Worm (Caenorhabditis elegans): ENCODE results near the gene T24C12.1.

T24C12.1 gene

DNA sequence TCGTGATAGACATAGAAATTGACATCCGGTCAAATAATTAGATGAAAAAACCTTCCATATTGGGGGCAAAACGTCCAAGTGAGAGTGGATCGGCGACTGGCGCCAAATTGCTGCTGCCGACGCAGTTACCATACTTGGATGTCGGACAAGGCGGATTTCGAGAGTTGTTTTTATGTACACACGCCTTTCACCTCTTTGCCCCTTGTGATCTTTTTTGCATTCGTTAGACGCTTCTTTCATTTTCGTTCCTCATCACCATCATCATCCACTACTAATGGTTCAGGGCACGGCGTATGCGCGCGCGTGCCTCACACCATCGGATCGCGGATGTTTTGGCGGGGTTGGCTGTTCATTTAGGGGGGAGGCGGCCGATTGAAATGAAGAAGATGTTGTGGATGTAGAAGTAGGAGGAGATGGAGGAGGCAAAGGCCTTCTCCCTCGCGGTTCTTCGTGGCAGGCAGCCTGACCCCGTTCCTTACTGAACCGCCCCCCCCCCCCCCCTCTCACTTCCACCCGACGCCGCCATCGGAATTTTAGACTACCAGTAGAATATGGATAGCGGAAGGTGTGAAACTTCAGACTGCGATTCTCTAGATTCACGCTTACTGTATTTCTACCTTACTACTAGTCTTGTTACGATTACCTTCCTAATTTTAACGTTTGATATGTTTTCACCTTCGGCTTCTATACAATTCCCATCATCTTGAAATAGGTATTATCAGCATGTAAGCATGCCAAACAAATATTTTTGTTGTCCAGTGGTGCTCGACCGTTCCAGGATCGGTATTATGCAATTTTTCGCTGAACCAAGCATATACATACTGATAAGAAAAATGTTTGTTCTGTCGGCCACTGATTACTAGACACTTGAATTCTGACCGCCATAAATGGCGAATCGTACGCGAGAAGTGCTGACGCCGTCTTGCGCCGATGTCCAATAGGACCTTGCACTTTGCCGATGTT, 14.4 kb downstream of the T24C12.1 start:
- TF ChIP-seq nhr-80 (tag; optimal IDR thresholded peaks at IDR 0.05), result peak; percentile 16
- TF ChIP-seq F37B4.10 (GFP tag; IDR thresholded peaks at IDR 0.05), result 0 out of 2 replicates have a peak, but pooled peaks have one; percentile 18
- no peak for TF ChIP-seq Y53F4B.3 (GFP tag; IDR thresholded peaks at IDR 0.05)
- no peak for TF ChIP-seq egl-18 (GFP tag; IDR thresholded peaks at IDR 0.05)
- TF ChIP-seq zfh-2 (GFP tag; conservative IDR thresholded peaks at IDR 0.05), result peak; percentile 85
- peak; percentile 78; the same call in 1 of the 2 replicates for TF ChIP-seq egrh-3 (GFP tag; IDR thresholded peaks at IDR 0.05)
- TF ChIP-seq ekl-4 (GFP tag; IDR thresholded peaks at IDR 0.05), result 0 out of 2 replicates have a peak, but pooled peaks have one; percentile 28

DNA sequence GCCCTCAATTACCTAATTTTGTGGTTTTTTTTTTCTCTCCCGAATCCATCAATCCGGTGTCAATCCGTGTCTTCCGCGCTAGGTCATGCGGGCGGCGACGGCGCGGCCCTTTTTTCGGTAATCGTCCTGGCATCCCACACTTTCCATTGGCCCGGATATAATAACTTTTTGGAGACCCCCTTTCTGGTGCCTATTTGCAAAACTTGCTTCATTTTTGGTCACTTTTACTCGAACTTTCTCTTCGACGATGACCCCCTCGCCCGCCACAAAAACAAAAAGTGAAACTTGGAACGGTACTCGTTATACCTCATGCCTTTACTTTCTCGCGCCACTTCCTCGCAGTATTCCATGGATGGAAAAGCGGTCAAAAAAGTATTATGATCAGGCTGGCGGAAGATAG, 15.2 kb downstream of the T24C12.1 start:
- TF ChIP-seq somi-1 (GFP tag; optimal IDR thresholded peaks at IDR 0.05) (no peak), zfh-2 (GFP tag; conservative IDR thresholded peaks at IDR 0.05) (0 out of 2 replicates have a peak, but pooled peaks have one; percentile 28), egl-18 (GFP tag; IDR thresholded peaks at IDR 0.05) (no peak), B0261.1 (tag; optimal IDR thresholded peaks at IDR 0.05) (no peak)

ce11 chrX:2215108-2215507, 15.9 kb downstream of the T24C12.1 start:
- TF ChIP-seq nfyb-1 (GFP tag; IDR thresholded peaks at IDR 0.05) (peak; percentile 51; the same call in 1 of the 2 replicates), attf-5 (GFP tag; optimal IDR thresholded peaks at IDR 0.05) (peak; percentile 4), cebp-1 (GFP tag; IDR thresholded peaks at IDR 0.05) (no peak), cebp-1 (tag; optimal IDR thresholded peaks at IDR 0.05) (peak; percentile 75), hlh-12 (tag; optimal IDR thresholded peaks at IDR 0.05) (no peak), ets-4 (GFP tag; optimal IDR thresholded peaks at IDR 0.05) (peak; percentile 89), B0261.1 (tag; optimal IDR thresholded peaks at IDR 0.05) (no peak), atf-7 (tag; optimal IDR thresholded peaks at IDR 0.05) (peak; percentile 62), ztf-18 (tag; optimal IDR thresholded peaks at IDR 0.05) (no peak), nhr-90 (tag; optimal IDR thresholded peaks at IDR 0.05) (peak; percentile 28), efl-1 (GFP tag; optimal IDR thresholded peaks at IDR 0.05) (no peak), F22D6.2 (tag; optimal IDR thresholded peaks at IDR 0.05) (no peak), tlf-1 (GFP tag; optimal IDR thresholded peaks at IDR 0.05) (no peak), rpc-1 (optimal IDR thresholded peaks at IDR 0.05) (no peak), rpc-1 (tag; optimal IDR thresholded peaks at IDR 0.05) (no peak), K11D2.4 (GFP tag; IDR thresholded peaks at IDR 0.05) (peak; percentile 52; the same call in 1 of the 2 replicates), ceh-58 (GFP tag; IDR thresholded peaks at IDR 0.05) (no peak), B0336.3 (GFP tag; IDR thresholded peaks at IDR 0.05) (peak; percentile 64), egl-44 (GFP tag; IDR thresholded peaks at IDR 0.05) (peak; percentile 57; the same call in 1 of the 2 replicates), ztf-28 (GFP tag; IDR thresholded peaks at IDR 0.05) (no peak), tbp1 (GFP tag; optimal IDR thresholded peaks at IDR 0.05) (peak; percentile 45), F55B11.4 (tag; optimal IDR thresholded peaks at IDR 0.05; ENCODE audit: borderline replicate concordance, insufficient read depth) (no peak), ztf-26 (tag; optimal IDR thresholded peaks at IDR 0.05) (peak; percentile 77), ztf-22 (GFP tag; optimal IDR thresholded peaks at IDR 0.05) (peak; percentile 60), somi-1 (GFP tag; optimal IDR thresholded peaks at IDR 0.05) (peak; percentile 40), let-607 (tag; optimal IDR thresholded peaks at IDR 0.05) (peak; percentile 34 to 49), hmg-1.2 (GFP tag; IDR thresholded peaks at IDR 0.05) (0 out of 2 replicates have a peak, but pooled peaks have one; percentile 6), Y56A3A.18 (GFP tag; IDR thresholded peaks at IDR 0.05) (no peak), T07F8.4 (tag; optimal IDR thresholded peaks at IDR 0.05) (no peak), gei-17 (GFP tag; optimal IDR thresholded peaks at IDR 0.05) (peak; percentile 39), madf-10 (tag; optimal IDR thresholded peaks at IDR 0.05) (no peak), nhr-80 (tag; optimal IDR thresholded peaks at IDR 0.05) (peak; percentile 96), rcor-1 (GFP tag; IDR thresholded peaks at IDR 0.05) (0 out of 2 replicates have a peak, but pooled peaks have one; percentile 11), dox-1 (GFP tag; IDR thresholded peaks at IDR 0.05) (peak; percentile 75), zfh-2 (GFP tag; conservative IDR thresholded peaks at IDR 0.05) (peak; percentile 61)

Measured in whole organism, young adult.